Fruit fly (Drosophila melanogaster) whole organism, adult: ENCODE measurements around the gene CG6865.

Experiments used
- CG11617 ChIP-seq: fragments of 200-800 bp; sonication (Bioruptor generic); optimal IDR thresholded peaks from 2 replicates; lab custom pipeline; 2017; ENCODE audit warnings: mild to moderate bottlenecking, missing biosample characterization, missing genetic modification reagents, missing genetic modification characterization
- CG12768 ChIP-seq: fragments of 200-800 bp; sonication (Bioruptor generic); optimal IDR thresholded peaks from 2 replicates; lab custom pipeline; 2017; ENCODE audit warnings: missing biosample characterization, missing genetic modification characterization, mild to moderate bottlenecking, moderate library complexity, missing genetic modification reagents
- CG14711 ChIP-seq: fragments of 200-800 bp; sonication (Bioruptor generic); optimal IDR thresholded peaks from 2 replicates; lab custom pipeline; 2018; ENCODE audit warnings: missing biosample characterization, mild to moderate bottlenecking, missing genetic modification characterization, moderate library complexity
- CG1620 ChIP-seq: fragments of 200-800 bp; sonication (Bioruptor generic); optimal IDR thresholded peaks from 2 replicates; lab custom pipeline; 2016; ENCODE audit warnings: missing biosample characterization, missing genetic modification characterization
- CG33017 ChIP-seq: fragments of 200-800 bp; sonication (Bioruptor generic); optimal IDR thresholded peaks from 2 replicates; lab custom pipeline; 2018; ENCODE audit warnings: missing biosample characterization, mild to moderate bottlenecking, missing genetic modification characterization, moderate library complexity
- CG5204 ChIP-seq: fragments of 200-800 bp; sonication (Bioruptor generic); optimal IDR thresholded peaks from 2 replicates; lab custom pipeline; 2016; ENCODE audit warnings: missing biosample characterization, missing genetic modification characterization
- CG7045 ChIP-seq: fragments of 200-800 bp; sonication (Bioruptor generic); optimal IDR thresholded peaks from 2 replicates; lab custom pipeline; 2017; ENCODE audit warnings: missing biosample characterization, mild to moderate bottlenecking, missing genetic modification characterization
- CG7101 ChIP-seq: fragments of 200-800 bp; sonication (Bioruptor generic); optimal IDR thresholded peaks from 2 replicates; lab custom pipeline; 2018; ENCODE audit warnings: missing biosample characterization, mild to moderate bottlenecking, missing genetic modification characterization, moderate library complexity
- Clk ChIP-seq: fragments of 200-800 bp; sonication (Bioruptor generic); optimal IDR thresholded peaks from 2 replicates; lab custom pipeline; 2017; ENCODE audit warnings: missing biosample characterization, missing genetic modification characterization
- Crg-1 ChIP-seq: fragments of 200-800 bp; sonication (Bioruptor generic); optimal IDR thresholded peaks from 2 replicates; lab custom pipeline; 2016; ENCODE audit warnings: missing biosample characterization, missing genetic modification characterization
- Hr96 ChIP-seq: fragments of 200-800 bp; sonication (Bioruptor generic); optimal IDR thresholded peaks from 2 replicates; lab custom pipeline; 2016; ENCODE audit warnings: missing biosample characterization, missing genetic modification characterization
- Mnt ChIP-seq: fragments of 200-800 bp; sonication (Bioruptor generic); optimal IDR thresholded peaks from 2 replicates; lab custom pipeline; 2016; ENCODE audit warnings: missing biosample characterization, mild to moderate bottlenecking, missing genetic modification characterization
- bab1 ChIP-seq: fragments of 200-800 bp; sonication (Bioruptor generic); optimal IDR thresholded peaks from 3 replicates; lab custom pipeline; 2019; ENCODE audit warnings: missing biosample characterization, mild to moderate bottlenecking, missing genetic modification characterization, moderate library complexity
- cic ChIP-seq: fragments of 200-800 bp; sonication (Bioruptor generic); optimal IDR thresholded peaks from 2 replicates; lab custom pipeline; 2017; ENCODE audit warnings: missing biosample characterization, mild to moderate bottlenecking, missing genetic modification characterization, moderate library complexity
- cnc ChIP-seq, 2 experiments: fragments of >200 bp; optimal IDR thresholded peaks; 2 replicates each; lab custom pipeline; 2017
- kay ChIP-seq: fragments of 200-800 bp; sonication (Bioruptor generic); peaks from one replicate; lab custom pipeline; 2016; ENCODE audit warnings: missing biosample characterization, missing genetic modification characterization, borderline replicate concordance
- ovo ChIP-seq: fragments of 200-800 bp; sonication (Bioruptor generic); optimal IDR thresholded peaks from 2 replicates; lab custom pipeline; 2016; ENCODE audit warnings: missing biosample characterization, missing genetic modification characterization
- pad ChIP-seq: fragments of 200-800 bp; sonication (Bioruptor generic); optimal IDR thresholded peaks from 3 replicates; lab custom pipeline; 2017; ENCODE audit warnings: missing biosample characterization, missing genetic modification characterization, mild to moderate bottlenecking, moderate library complexity, missing genetic modification reagents
- tj ChIP-seq: fragments of 200-800 bp; sonication (Bioruptor generic); optimal IDR thresholded peaks from 3 replicates; lab custom pipeline; 2017; ENCODE audit warnings: missing biosample characterization, mild to moderate bottlenecking, missing genetic modification characterization, moderate library complexity
- toe ChIP-seq: fragments of 200-800 bp; sonication (Bioruptor generic); optimal IDR thresholded peaks from 2 replicates; lab custom pipeline; 2016; ENCODE audit warnings: missing biosample characterization, missing genetic modification characterization

Gene CG6865

DNA sequence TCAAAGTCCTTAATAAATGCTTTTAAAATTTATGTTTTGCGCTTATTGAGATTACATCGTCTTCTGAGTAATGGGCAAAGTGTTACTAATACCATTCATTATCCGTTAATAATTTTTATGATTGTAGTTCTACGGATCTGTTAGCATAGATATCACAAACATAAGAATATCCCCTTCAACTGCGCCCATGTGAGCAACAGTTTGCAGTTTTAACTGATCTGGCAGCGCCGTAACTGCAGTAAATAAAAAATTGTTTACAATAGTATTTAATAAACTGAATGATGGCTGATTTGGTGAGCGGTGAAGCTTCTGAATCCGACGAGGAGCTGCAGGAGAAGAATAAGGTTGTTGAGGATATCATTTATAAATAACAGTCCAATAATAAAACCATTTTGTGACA lies 6.6 kb downstream of the CG6865 start, which contains the start of gene Blos3:
Gene Blos3 (plus strand): TSS at position 198 of the 400 bp plus-strand sequence.
- TF ChIP-seq Clk (GFP tag; lab: Kevin White, UChicago) (peak; percentile 19), bab1 (GFP tag; lab: Kevin White, UChicago) (peak; percentile 52), CG12768 (peak; percentile 3), CG1620 (GFP tag; lab: Kevin White, UChicago) (peak; percentile 34), tj (GFP tag; lab: Kevin White, UChicago) (peak; percentile 22), ovo (no peak), pad (GFP tag; lab: Kevin White, UChicago) (no peak), Mnt (GFP tag; lab: Kevin White, UChicago) (peak; percentile 23), CG5204 (GFP tag; lab: Kevin White, UChicago) (no peak), CG11617 (peak; percentile 45), Crg-1 (GFP tag; lab: Kevin White, UChicago) (no peak), CG33017 (tag; lab: Kevin White, UChicago) (peak; percentile 47), CG7101 (tag; lab: Kevin White, UChicago) (peak; percentile 62), Hr96 (GFP tag; lab: Kevin White, UChicago) (no peak), cnc (optimal IDR thresholded peaks at IDR 0.05; lab: Kevin White, UChicago) (no peak), CG7045 (peak; percentile 24), CG14711 (peak; percentile 54), kay (GFP tag; lab: Kevin White, UChicago) (no peak), cic (GFP tag; lab: Kevin White, UChicago) (no peak), toe (peak; percentile 43)

DNA sequence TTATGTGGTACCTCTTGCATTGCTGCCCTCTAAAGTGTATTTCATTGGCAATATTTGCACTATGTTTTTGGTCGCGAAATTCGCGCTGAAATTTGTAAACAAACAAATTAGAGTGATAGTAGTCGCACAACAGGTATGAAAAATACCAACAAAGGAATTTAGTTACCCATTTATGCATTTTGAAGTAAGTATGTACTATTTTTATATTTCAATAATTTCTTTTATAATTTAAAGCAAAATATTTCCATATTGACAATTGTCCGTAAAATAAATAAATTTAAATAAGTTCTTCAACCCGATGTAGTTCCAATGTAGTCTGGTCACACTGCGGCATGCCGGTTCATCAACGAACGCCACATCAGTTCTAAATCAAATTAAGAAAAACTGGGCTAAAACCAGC lies 9.0 kb downstream of the CG6865 start, which contains the start of the genes Rad9 and Uggt:
Gene Rad9 (minus strand): TSS at position 114 of the 400 bp plus-strand sequence.
Gene Uggt (plus strand): TSS at position 308 of the 400 bp plus-strand sequence.
- TF ChIP-seq CG33017 (tag; lab: Kevin White, UChicago) (peak; percentile 13), CG7101 (tag; lab: Kevin White, UChicago) (peak; percentile 30), CG11617 (peak; percentile 37), CG14711 (peak; percentile 49), ovo (no peak), bab1 (GFP tag; lab: Kevin White, UChicago) (peak; percentile 30), CG7045 (no peak)

- TF ChIP-seq Clk (GFP tag; lab: Kevin White, UChicago): no peak
These were observed 18.2 kb downstream of the CG6865 start for dm6 chr3L:18881613-18882012.

- no peak for TF ChIP-seq CG14711
- no peak for TF ChIP-seq CG1620 (GFP tag; lab: Kevin White, UChicago)
- no peak for TF ChIP-seq kay (GFP tag; lab: Kevin White, UChicago)
- no peak for TF ChIP-seq ovo
- TF ChIP-seq pad (GFP tag; lab: Kevin White, UChicago): no peak
- no peak for TF ChIP-seq Hr96 (GFP tag; lab: Kevin White, UChicago)
- TF ChIP-seq cnc (optimal IDR thresholded peaks at IDR 0.05; lab: Kevin White, UChicago): no peak
- no peak for TF ChIP-seq CG5204 (GFP tag; lab: Kevin White, UChicago)
- TF ChIP-seq Crg-1 (GFP tag; lab: Kevin White, UChicago): no peak
- TF ChIP-seq CG7101 (tag; lab: Kevin White, UChicago): no peak
- TF ChIP-seq Clk (GFP tag; lab: Kevin White, UChicago): no peak
- peak; percentile 51 for TF ChIP-seq cic (GFP tag; lab: Kevin White, UChicago)
- TF ChIP-seq CG7045: no peak
- no peak for TF ChIP-seq CG33017 (tag; lab: Kevin White, UChicago)
- peak; percentile 50 for TF ChIP-seq tj (GFP tag; lab: Kevin White, UChicago)
- TF ChIP-seq CG11617: no peak
- no peak for TF ChIP-seq bab1 (GFP tag; lab: Kevin White, UChicago)
- TF ChIP-seq Mnt (GFP tag; lab: Kevin White, UChicago): no peak
- peak; percentile 50 for TF ChIP-seq CG12768
These were observed 25.9 kb downstream of the CG6865 start for dm6 chr3L:18889222-18889866.

- TF ChIP-seq CG7045 (peak; percentile 97), Hr96 (GFP tag; lab: Kevin White, UChicago) (peak; percentile 80), cnc (optimal IDR thresholded peaks at IDR 0.05; lab: Kevin White, UChicago) (no peak), tj (GFP tag; lab: Kevin White, UChicago) (peak; percentile 90), Mnt (GFP tag; lab: Kevin White, UChicago) (peak; percentile 84), cic (GFP tag; lab: Kevin White, UChicago) (peak; percentile 93), CG11617 (peak; percentile 98), CG5204 (GFP tag; lab: Kevin White, UChicago) (peak; percentile 93), CG14711 (peak; percentile 87), CG7101 (tag; lab: Kevin White, UChicago) (peak; percentile 91), toe (peak; percentile 91), bab1 (GFP tag; lab: Kevin White, UChicago) (peak; percentile 93), ovo (peak; percentile 82), kay (GFP tag; lab: Kevin White, UChicago) (peak; percentile 90), CG1620 (GFP tag; lab: Kevin White, UChicago) (peak; percentile 83), CG12768 (peak; percentile 94), CG33017 (tag; lab: Kevin White, UChicago) (peak; percentile 94), pad (GFP tag; lab: Kevin White, UChicago) (peak; percentile 89), Crg-1 (GFP tag; lab: Kevin White, UChicago) (peak; percentile 76), Clk (GFP tag; lab: Kevin White, UChicago) (peak; percentile 84)
These were observed 27.1 kb downstream of the CG6865 start, which contains the start of gene CG3961 for dm6 chr3L:18890283-18891175. CG3961 (minus strand) TSS chr3L:18890483.
